Fruit fly (Drosophila melanogaster) S2 (cell line): ENCODE data around the gene CG46397.

Experiments used
- CG8478 ChIP-seq: fragments of >200 bp; optimal IDR thresholded peaks from 2 replicates; lab custom pipeline; 2018
- CTCF ChIP-seq, 2 experiments: fragments of >200 bp; optimal IDR thresholded peaks; 2 replicates each; lab custom pipeline; 2018

DNA sequence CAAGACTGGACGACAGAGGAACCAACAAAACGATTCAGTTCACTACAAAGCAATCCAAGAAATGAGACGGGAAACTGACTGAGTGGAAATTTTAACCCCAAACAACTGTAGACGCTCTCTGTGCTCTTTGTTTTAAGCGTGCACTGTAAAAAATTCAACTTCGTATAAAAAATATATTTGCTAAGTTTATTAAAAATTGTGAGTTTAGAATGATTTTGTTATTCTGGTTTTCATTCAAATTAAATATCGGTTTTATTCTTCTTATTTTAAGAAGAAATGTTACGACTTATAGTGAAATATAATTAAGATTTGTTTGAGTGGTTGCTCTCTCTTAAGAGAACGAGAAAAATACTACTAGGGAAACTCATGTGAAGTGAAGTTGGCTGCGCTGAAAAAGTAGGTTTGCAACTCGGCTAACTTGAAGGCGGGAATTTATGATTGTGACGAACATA lies 11.0 kb downstream of the CG46397 start:
- peak in 1 of 2 experiments; percentile 11 for TF ChIP-seq CTCF (optimal IDR thresholded peaks at IDR 0.05; lab: Kevin White, UChicago)
- TF ChIP-seq CG8478 (lab: Kevin White, UChicago) = no peak
